Fruit fly (Drosophila melanogaster): ENCODE data around the gene wac.

The wac gene

DNA sequence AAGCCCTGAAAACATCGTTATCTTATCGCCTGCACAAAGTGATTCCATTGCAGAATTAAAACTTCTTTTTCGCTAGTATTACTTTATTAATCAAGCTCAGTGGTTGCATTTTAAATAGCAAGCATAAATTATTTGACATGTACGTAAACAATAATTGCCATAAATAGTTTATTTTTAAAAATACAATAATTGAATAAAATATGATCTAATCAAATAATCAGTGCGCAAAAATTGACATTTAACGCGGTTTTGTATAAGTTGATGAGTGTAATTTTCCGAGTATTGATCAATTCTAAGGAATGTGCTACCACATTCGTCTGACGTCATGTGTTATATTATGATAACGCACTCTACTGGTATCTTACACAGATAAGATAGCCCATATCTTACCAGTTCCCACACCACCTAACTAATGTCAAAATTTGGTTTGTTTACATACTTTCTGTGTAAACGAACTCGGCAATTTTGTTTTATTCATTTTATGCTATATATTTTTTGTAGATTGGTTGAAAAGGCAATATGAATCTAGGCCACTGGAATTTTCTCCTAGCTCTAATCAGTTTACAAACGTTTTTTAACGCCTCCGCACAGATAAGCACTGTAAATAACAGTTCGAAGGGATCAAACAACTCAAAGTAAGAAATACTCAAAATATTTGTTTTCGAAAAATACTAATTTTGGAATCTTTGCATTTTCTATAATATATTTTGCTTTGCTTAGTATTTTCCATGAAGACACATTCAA lies 10.3 kb upstream of the wac start, which contains the start of gene mthl14:
TSS of gene mthl14 (plus strand) at position 10 of the 744 bp plus-strand sequence.
- no peak for TF ChIP-seq CG17801 (GFP tag; optimal IDR thresholded peaks at IDR 0.05; ENCODE audit: partially characterized antibody)

DNA sequence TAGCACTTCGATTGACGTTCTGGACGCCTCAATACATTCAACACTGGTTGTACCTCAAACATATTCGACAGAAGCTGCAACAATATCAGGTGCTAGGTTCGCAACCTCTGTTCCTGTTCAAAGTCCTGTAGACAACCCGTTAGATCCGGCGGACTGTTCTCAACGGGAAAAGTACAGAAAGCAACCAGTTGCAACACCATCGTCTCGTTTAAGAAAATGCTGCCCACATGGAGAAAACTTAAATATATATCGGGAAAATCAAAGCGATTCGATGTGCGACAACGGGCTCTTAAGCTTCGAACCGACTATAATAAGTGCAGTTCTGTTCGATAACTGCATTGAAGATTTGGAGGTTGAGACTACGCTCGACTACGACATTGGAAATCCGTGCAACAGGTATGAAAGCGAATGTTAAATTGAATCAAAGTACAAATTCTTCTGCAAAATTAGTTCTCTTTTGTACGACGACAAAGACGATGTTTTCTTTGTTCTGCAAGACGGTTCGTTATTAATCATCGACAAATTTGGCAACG lies 9.7 kb upstream of the wac start:
- no peak for TF ChIP-seq CG17801 (GFP tag; optimal IDR thresholded peaks at IDR 0.05; ENCODE audit: partially characterized antibody)

DNA sequence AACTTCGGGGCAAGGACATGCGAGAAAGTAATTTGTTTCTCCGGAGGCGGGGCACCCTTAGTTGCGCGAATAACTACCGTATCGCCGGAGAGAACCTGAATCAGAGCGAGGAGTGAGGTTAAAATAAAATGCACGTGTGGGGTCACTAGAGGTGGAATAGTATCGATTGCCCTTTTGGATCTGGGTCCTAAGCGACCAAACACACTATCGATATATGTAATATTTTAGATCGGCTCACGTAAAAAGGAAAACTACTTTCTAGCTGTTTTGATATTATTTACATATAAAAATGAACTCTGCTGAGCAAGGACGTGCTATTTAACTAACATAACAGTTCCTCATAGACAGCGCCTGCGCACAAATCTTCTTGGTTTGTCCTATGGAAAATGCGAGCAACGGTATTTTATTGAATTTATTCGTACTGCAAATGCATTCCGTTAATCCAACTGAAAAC lies 4.8 kb downstream of the wac start:
- TF ChIP-seq CG17801 (GFP tag; optimal IDR thresholded peaks at IDR 0.05; ENCODE audit: partially characterized antibody), result no peak

DNA sequence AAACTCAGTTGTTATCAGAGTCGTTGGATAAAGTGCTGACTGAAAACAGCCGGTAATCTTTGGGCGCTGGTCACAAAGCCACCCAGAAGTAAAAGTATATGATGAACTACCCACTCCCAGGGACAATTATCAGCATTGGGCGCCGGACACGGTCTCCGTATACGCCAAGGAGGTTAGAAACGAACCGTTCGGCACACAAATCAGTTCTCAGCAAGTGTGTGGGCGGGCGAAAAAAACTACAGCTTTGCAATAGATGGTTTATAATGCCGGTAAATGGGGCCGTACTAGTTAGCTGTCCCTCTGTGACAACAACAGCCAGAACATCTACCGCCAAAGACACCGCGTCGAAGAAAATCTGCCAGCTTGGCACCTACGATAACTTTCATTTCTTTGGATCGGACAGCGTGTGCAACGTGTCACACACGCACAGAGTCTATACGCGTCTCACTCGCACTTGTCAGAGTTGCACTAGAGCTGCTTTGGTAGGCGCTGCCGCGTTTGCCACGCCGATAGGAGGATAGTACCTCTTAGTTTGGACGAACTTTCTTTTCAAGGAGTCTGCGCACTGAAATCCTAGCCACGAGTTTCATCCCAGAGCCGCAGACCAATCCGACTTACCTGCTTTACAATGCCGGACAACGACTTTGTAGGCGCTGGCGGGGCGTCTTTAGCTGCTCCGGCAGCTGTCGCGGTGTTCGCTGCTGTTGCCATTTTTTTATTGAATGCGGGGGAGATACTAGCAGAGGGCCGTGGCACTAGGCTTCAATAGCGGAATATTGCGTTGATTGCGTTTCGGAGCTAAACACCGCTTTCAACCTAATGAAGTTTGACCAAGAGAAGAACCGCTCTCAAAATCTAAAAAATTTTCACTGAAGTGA lies 5.8 kb downstream of the wac start:
- TF ChIP-seq CG17801 (GFP tag; optimal IDR thresholded peaks at IDR 0.05; ENCODE audit: partially characterized antibody), result no peak

DNA sequence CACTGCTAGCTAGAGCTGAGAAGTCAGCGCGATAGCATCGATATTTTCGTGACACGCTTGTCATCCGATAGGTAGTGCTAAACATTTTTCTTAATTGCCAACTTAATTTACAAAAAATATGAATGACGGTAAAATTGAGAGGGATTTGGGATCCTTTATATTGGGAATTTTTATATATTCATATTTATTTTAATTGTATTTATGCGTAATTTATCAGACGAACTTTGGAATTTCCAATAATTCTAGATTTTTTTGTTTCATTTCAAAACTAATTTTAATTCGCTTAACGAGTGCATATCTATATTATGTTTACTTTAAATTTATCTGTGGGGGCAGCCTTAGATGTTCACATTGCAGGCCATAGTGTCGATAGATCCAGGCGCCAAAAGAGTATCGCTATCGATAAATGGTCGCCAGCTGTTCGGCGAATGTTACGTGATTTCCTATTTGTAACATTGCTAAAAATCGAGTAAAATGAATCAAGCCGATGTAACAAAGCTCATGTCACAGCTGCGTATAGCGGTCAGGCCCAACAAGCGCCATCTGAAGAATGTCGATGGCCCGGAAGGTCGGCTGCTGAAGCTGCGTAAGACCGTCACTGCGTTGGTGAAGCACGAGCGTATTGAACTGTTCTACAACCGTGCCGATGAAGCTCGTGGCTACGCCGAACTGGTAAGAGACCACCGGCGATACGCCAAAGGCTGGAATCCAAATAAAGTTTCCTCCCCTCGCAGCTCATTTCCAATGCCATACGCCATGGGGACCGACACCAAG lies 6.6 kb downstream of the wac start, which contains the start of the genes Tudor-SN and mRpL17:
TSS of gene Tudor-SN (minus strand) at position 3 of the 774 bp plus-strand sequence.
TSS of gene mRpL17 (plus strand) at position 402 of the 774 bp plus-strand sequence.
- TF ChIP-seq CG17801 (GFP tag; optimal IDR thresholded peaks at IDR 0.05; ENCODE audit: partially characterized antibody), result no peak

DNA sequence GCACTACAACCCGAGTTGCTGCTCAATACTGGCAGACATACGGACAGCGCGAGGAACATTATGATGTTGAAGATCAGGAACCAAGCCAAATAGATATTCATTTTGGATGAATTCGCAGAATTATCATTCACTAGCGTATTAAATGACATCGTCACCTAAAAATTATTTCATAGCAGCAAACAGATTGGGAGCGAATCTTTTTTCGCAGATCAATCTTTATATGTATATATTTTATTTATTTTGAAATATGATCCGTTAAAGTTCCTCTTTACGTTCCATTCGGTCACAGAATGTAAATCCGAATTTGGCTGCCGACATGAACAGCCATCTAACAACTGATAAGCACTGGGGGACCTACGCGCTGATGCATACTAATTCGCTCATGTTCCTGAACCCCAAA lies 7.8 kb downstream of the wac start, which contains the start of gene CG34263:
TSS of gene CG34263 (minus strand) at position 101 of the 400 bp plus-strand sequence.
- TF ChIP-seq CG17801 (GFP tag; optimal IDR thresholded peaks at IDR 0.05; ENCODE audit: partially characterized antibody), result no peak

DNA sequence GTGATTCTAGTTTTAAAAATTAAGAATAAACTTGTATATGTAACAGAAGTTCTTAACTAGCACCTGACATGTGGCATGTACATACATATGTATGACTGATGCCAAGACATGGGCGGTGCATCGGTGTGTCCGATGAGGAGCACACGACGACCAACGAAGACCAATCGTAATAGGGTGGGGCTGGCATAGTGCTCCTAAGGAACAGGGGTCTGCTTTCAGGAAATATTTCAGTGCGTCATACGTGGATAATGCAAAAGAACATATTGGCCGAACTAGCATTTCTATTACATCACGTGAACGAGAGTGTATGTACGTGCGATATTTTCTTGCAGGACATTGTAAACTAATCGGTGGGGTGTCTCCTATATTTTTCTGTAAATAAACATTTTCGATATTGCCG lies 9.1 kb downstream of the wac start, which contains the start of gene miple1:
TSS of gene miple1 (plus strand) at position 217 of the 400 bp plus-strand sequence.
- no peak for TF ChIP-seq CG17801 (GFP tag; optimal IDR thresholded peaks at IDR 0.05; ENCODE audit: partially characterized antibody)

DNA sequence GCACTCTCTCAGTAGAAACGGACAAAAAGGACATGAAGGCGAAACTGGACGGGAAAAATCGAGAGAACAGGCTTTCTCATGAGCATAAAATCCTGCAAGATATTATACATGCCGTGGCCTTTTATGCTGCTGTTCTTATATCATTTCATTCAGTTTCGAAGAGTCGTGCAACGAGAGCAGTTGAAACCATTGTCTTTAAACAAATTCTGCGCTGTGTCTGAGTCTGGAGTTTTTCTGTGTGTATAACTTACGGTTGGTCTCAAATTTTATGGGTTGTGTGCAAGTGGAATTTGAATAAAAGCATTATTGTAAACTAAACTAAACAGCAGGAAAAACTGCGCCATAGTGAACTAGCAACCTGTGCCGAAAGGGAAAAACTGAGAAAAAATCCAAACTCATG lies 9.6 kb downstream of the wac start:
- no peak for TF ChIP-seq CG17801 (GFP tag; optimal IDR thresholded peaks at IDR 0.05; ENCODE audit: partially characterized antibody)

DNA sequence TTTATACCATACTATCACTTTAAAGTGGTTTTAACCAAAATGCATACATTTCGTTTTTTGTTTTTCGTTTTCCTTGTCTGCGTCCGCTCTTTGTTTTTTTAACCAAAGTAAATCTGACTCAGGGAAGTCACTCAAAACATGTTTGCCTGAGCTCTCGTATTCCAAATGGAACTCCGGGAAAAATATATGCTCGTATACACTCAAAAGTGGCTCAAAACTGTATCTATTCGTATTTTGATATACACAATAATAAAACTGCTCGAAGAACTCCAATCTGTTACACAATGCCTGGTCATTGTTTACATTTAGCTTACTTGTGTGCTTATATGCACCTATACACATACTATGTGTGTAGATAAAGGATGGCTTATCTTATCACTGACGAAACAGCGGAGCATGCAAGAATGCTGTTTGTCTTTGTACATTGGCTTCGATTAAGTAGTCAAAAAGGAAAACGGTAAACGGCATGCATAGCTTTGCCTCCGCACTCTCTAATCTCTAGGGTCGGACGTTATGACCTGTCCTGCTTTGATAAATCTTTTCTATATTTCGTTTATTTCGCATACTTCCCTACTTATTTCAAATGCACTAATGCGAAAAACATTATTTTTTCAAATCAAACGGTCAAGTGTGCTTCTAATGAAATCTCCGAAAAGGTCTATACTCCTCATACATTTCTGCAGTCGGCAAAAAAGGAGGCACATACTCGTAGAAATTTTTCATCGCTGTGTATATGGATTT lies 13.0 kb downstream of the wac start, which contains the start of gene miple2:
TSS of gene miple2 (plus strand) at position 441 of the 741 bp plus-strand sequence.
- TF ChIP-seq CG17801 (GFP tag; optimal IDR thresholded peaks at IDR 0.05; ENCODE audit: partially characterized antibody), result no peak

DNA sequence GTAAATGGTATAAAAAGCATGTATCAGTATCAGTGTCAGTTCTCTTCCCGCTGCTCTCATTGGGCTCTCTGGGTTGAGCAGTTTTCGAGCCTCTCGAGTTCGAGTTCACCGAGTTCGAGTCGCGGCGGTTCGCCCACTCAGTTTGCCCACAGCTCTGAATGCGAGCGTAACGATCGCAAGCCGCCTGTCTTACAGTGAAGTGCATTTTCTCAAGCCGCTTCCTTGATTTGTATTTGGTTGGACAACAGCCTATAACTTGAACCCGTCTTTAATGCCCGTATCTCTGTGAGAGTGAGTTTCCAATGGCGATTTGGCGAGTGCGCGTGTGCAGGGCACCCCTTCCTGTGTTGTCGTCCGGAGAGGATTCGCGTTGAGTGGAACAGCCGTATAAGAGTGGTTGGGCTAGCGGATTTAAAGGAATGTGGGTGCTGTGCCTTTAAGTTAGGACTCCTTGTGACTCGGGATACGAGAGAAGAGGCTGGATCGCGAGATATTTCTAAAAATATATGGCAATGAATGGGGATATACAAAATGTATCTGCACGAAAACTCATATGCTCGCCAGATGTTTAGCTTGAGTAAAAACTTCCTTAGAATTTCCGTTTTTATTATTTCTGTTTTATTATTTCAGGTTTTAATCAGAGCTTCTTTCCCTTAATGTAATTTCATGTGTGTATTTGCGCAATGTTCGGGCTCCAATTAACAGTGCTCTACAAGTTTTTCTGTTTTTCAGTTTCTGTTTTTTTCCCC lies 13.7 kb downstream of the wac start:
- TF ChIP-seq CG17801 (GFP tag; optimal IDR thresholded peaks at IDR 0.05; ENCODE audit: partially characterized antibody), result peak; percentile 44

DNA sequence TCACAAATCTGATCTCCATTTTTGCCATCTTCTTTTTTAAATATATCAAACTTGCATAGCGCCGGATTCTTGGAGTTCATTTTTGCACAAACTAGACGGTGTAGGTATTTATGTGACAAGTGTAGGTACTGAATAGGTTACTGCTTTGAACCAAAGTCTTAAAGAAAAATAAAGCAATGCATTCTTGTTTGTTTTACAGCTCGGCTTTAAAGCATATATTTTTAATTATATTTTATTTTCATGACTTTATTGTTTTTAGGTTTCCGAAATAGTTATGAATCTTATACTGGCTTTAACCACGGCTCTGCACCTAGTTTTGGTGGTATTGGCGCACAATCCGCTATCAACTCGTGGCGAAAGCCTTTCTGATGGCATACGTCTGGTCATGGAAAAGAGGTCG lies 15.3 kb downstream of the wac start, which contains the start of gene CG32845:
TSS of gene CG32845 (minus strand) at position 101 of the 400 bp plus-strand sequence.
- no peak for TF ChIP-seq CG17801 (GFP tag; optimal IDR thresholded peaks at IDR 0.05; ENCODE audit: partially characterized antibody)

DNA sequence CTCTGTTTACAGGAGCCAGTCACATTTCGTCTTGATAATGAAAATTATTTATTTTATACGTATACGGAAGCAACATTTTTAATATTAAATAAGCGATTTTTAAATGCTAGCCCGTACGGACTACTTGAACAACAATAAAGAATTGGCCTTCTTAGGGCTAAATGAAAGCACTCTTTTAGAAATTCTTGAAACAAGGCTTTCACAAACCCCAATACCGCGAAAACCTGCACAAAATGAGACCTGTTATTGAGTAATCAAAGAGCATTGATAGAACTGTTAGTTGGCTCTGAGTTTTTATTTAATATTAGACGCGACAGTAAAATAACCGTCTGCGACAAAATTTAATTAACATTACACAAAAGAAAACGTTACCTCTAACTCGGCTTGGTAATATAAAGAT lies 16.9 kb downstream of the wac start, which contains the start of gene ttm2:
TSS of gene ttm2 (plus strand) at position 301 of the 400 bp plus-strand sequence.
- TF ChIP-seq CG17801 (GFP tag; optimal IDR thresholded peaks at IDR 0.05; ENCODE audit: partially characterized antibody), result no peak

Measured in ovary, adult (tissue).